Fruit fly (Drosophila melanogaster) S2 (cell line): ENCODE data around the gene COX7AL2.

Experiments
- CG8478 ChIP-seq: fragments of >200 bp; optimal IDR thresholded peaks from 2 replicates; lab custom pipeline; 2018
- CTCF ChIP-seq, 2 experiments: fragments of >200 bp; optimal IDR thresholded peaks; 2 replicates each; lab custom pipeline; 2018

COX7AL2 gene

dm6 chr2L:2168894-2169456, 28.7 kb downstream of the COX7AL2 start:
- no peak for TF ChIP-seq CG8478 (lab: Kevin White, UChicago)
- TF ChIP-seq CTCF (optimal IDR thresholded peaks at IDR 0.05; lab: Kevin White, UChicago) = no peak

dm6 chr2L:2168184-2168893, 29.4 kb downstream of the COX7AL2 start:
- no peak for TF ChIP-seq CG8478 (lab: Kevin White, UChicago)
- no peak for TF ChIP-seq CTCF (optimal IDR thresholded peaks at IDR 0.05; lab: Kevin White, UChicago)

dm6 chr2L:2166958-2167707, 30.6 kb downstream of the COX7AL2 start:
- TF ChIP-seq CTCF (optimal IDR thresholded peaks at IDR 0.05; lab: Kevin White, UChicago) = no peak
- TF ChIP-seq CG8478 (lab: Kevin White, UChicago) = no peak

dm6 chr2L:2165864-2166263, 31.8 kb downstream of the COX7AL2 start:
- TF ChIP-seq CG8478 (lab: Kevin White, UChicago) (no peak), CTCF (optimal IDR thresholded peaks at IDR 0.05; lab: Kevin White, UChicago) (no peak)

dm6 chr2L:2165238-2165577, 32.5 kb downstream of the COX7AL2 start:
- TF ChIP-seq CTCF (optimal IDR thresholded peaks at IDR 0.05; lab: Kevin White, UChicago) = no peak
- no peak for TF ChIP-seq CG8478 (lab: Kevin White, UChicago)

- TF ChIP-seq CTCF (optimal IDR thresholded peaks at IDR 0.05; lab: Kevin White, UChicago) (no peak), CG8478 (lab: Kevin White, UChicago) (no peak)
Measured at dm6 chr2L:2164520-2165237, 33.0 kb downstream of the COX7AL2 start.

- no peak for TF ChIP-seq CG8478 (lab: Kevin White, UChicago)
- TF ChIP-seq CTCF (optimal IDR thresholded peaks at IDR 0.05; lab: Kevin White, UChicago) = no peak
Measured at dm6 chr2L:2163568-2163953, 34.2 kb downstream of the COX7AL2 start.

- TF ChIP-seq CTCF (optimal IDR thresholded peaks at IDR 0.05; lab: Kevin White, UChicago) = no peak
- no peak for TF ChIP-seq CG8478 (lab: Kevin White, UChicago)
Measured at dm6 chr2L:2162729-2163567, 34.8 kb downstream of the COX7AL2 start.

dm6 chr2L:2162281-2162680, 35.4 kb downstream of the COX7AL2 start:
- TF ChIP-seq CTCF (optimal IDR thresholded peaks at IDR 0.05; lab: Kevin White, UChicago) (no peak), CG8478 (lab: Kevin White, UChicago) (no peak)

dm6 chr2L:2161244-2162243, 36.2 kb downstream of the COX7AL2 start:
- TF ChIP-seq CG8478 (lab: Kevin White, UChicago) = no peak
- no peak for TF ChIP-seq CTCF (optimal IDR thresholded peaks at IDR 0.05; lab: Kevin White, UChicago)

- TF ChIP-seq CTCF (optimal IDR thresholded peaks at IDR 0.05; lab: Kevin White, UChicago) (no peak), CG8478 (lab: Kevin White, UChicago) (no peak)
Measured at dm6 chr2L:2155453-2155852, 42.3 kb downstream of the COX7AL2 start, which contains the start of gene CG15382. TSS of gene CG15382 (plus strand) at chr2L:2155753.

- peak in 1 of 2 experiments; percentile 19 for TF ChIP-seq CTCF (optimal IDR thresholded peaks at IDR 0.05; lab: Kevin White, UChicago)
- TF ChIP-seq CG8478 (lab: Kevin White, UChicago) = no peak
Measured at dm6 chr2L:2151544-2152290, 46.0 kb downstream of the COX7AL2 start, which contains the start of gene AIF. TSS of gene AIF (plus strand) at chr2L:2151754.
